Worm (Caenorhabditis elegans) whole organism, late embryonic: Measurements from ENCODE around the gene grl-1.

Experiments
- C08G9.2 ChIP-seq: sonication (generic microtip); optimal IDR thresholded peaks from 2 replicates; lab custom pipeline; 2016; ENCODE audit warnings: mild to moderate bottlenecking, missing genetic modification characterization, moderate library complexity, missing compliant biosample characterization
- C38D4.7 ChIP-seq: fragments of 200-800 bp; sonication (Bioruptor generic); optimal IDR thresholded peaks from 2 replicates; lab custom pipeline; 2018; ENCODE audit warnings: mild to moderate bottlenecking, missing genetic modification characterization, moderate library complexity, missing compliant biosample characterization
- F13H6.1 ChIP-seq: sonication (generic microtip); optimal IDR thresholded peaks from 2 replicates; lab custom pipeline; 2016; ENCODE audit warnings: missing genetic modification characterization, missing compliant biosample characterization
- K09A11.1 ChIP-seq: sonication (generic microtip); optimal IDR thresholded peaks from 2 replicates; lab custom pipeline; 2017; ENCODE audit warnings: antibody characterized with exemption, mild to moderate bottlenecking, missing genetic modification characterization, missing compliant biosample characterization; ENCODE audit not compliant: insufficient read depth
- T23F11.4 ChIP-seq: fragments of 200-800 bp; sonication (Bioruptor generic); optimal IDR thresholded peaks from 2 replicates; lab custom pipeline; 2018; ENCODE audit warnings: mild to moderate bottlenecking, missing genetic modification characterization, missing compliant biosample characterization
- ahr-1 ChIP-seq: sonication (generic microtip); optimal IDR thresholded peaks from 2 replicates; lab custom pipeline; 2016; ENCODE audit warnings: missing genetic modification characterization, missing compliant biosample characterization
- ama-1 ChIP-seq: fragments of 150-350 bp; optimal IDR thresholded peaks from 2 replicates; lab custom pipeline; 2014
- ceh-14 ChIP-seq: sonication (generic microtip); optimal IDR thresholded peaks from 2 replicates; lab custom pipeline; 2016; ENCODE audit warnings: missing genotype, missing genetic modification characterization, missing compliant biosample characterization
- ceh-19 ChIP-seq: fragments of 200-800 bp; sonication (Bioruptor generic); optimal IDR thresholded peaks from 2 replicates; lab custom pipeline; 2018; ENCODE audit warnings: mild to moderate bottlenecking, missing genetic modification characterization, missing compliant biosample characterization
- ceh-2 ChIP-seq: sonication (generic microtip); optimal IDR thresholded peaks from 2 replicates; lab custom pipeline; 2016; ENCODE audit warnings: missing genotype, missing genetic modification characterization, missing compliant biosample characterization
- ceh-30 ChIP-seq: fragments of 150-350 bp; optimal IDR thresholded peaks from 2 replicates; lab custom pipeline; 2014; ENCODE audit warnings: missing biosample characterization, missing genetic modification characterization
- ceh-31 ChIP-seq: sonication (generic microtip); optimal IDR thresholded peaks from 2 replicates; lab custom pipeline; 2016; ENCODE audit warnings: missing genetic modification characterization, missing compliant biosample characterization
- ceh-34 ChIP-seq: sonication (generic microtip); optimal IDR thresholded peaks from 2 replicates; lab custom pipeline; 2016; ENCODE audit warnings: mild to moderate bottlenecking, missing genetic modification characterization, missing compliant biosample characterization
- ceh-45 ChIP-seq: fragments of 200-800 bp; sonication (Bioruptor generic); IDR thresholded peaks from 2 replicates; pipeline ENCODE4 v1.3.6; 2022; ENCODE audit warnings: missing genetic modification reagents, missing genetic modification characterization, missing compliant biosample characterization
- ceh-6 ChIP-seq: fragments of 200-800 bp; sonication (Bioruptor generic); optimal IDR thresholded peaks from 2 replicates; lab custom pipeline; 2018; ENCODE audit warnings: mild to moderate bottlenecking, missing genetic modification characterization, missing compliant biosample characterization
- ceh-9 ChIP-seq: sonication (generic microtip); optimal IDR thresholded peaks from 2 replicates; lab custom pipeline; 2016; ENCODE audit warnings: mild to moderate bottlenecking, missing genetic modification characterization, inconsistent platforms, missing compliant biosample characterization
- dmd-4 ChIP-seq: sonication (generic microtip); optimal IDR thresholded peaks from 2 replicates; lab custom pipeline; 2016; ENCODE audit warnings: borderline replicate concordance, missing genetic modification characterization, missing compliant biosample characterization
- dve-1 ChIP-seq: sonication (generic microtip); optimal IDR thresholded peaks from 2 replicates; lab custom pipeline; 2017; ENCODE audit warnings: antibody characterized with exemption, mild to moderate bottlenecking, missing genetic modification characterization, missing compliant biosample characterization
- elt-2 ChIP-seq: sonication (generic microtip); optimal IDR thresholded peaks from 2 replicates; lab custom pipeline; 2016; ENCODE audit warnings: missing genetic modification reagents, missing genetic modification characterization, missing compliant biosample characterization
- ets-4 ChIP-seq: sonication (generic microtip); optimal IDR thresholded peaks from 2 replicates; lab custom pipeline; 2016; ENCODE audit warnings: missing genetic modification characterization, missing compliant biosample characterization
- fkh-10 ChIP-seq: fragments of 150-350 bp; optimal IDR thresholded peaks from 2 replicates; lab custom pipeline; 2014; ENCODE audit warnings: missing biosample characterization, missing genetic modification reagents, missing genetic modification characterization
- fkh-6 ChIP-seq: sonication (generic microtip); optimal IDR thresholded peaks from 2 replicates; lab custom pipeline; 2016; ENCODE audit warnings: missing genetic modification characterization, missing compliant biosample characterization
- gmeb-2 ChIP-seq: sonication (generic microtip); optimal IDR thresholded peaks from 2 replicates; lab custom pipeline; 2016; ENCODE audit warnings: missing genetic modification characterization, inconsistent platforms, missing compliant biosample characterization
- hlh-30 ChIP-seq: sonication (generic microtip); optimal IDR thresholded peaks from 2 replicates; lab custom pipeline; 2017; ENCODE audit warnings: antibody characterized with exemption, missing genetic modification characterization, missing compliant biosample characterization; ENCODE audit not compliant: insufficient read depth
- hlh-6 ChIP-seq: sonication (generic microtip); optimal IDR thresholded peaks from 2 replicates; lab custom pipeline; 2016; ENCODE audit warnings: missing genotype, missing genetic modification characterization, missing compliant biosample characterization
- lim-6 ChIP-seq: sonication (generic microtip); optimal IDR thresholded peaks from 2 replicates; lab custom pipeline; 2016; ENCODE audit warnings: missing genetic modification characterization, missing compliant biosample characterization
- madf-2 ChIP-seq: sonication (generic microtip); optimal IDR thresholded peaks from 2 replicates; lab custom pipeline; 2017; ENCODE audit warnings: missing genetic modification characterization, missing compliant biosample characterization
- mec-3 ChIP-seq: sonication (generic microtip); optimal IDR thresholded peaks from 2 replicates; lab custom pipeline; 2016; ENCODE audit warnings: borderline replicate concordance, missing genetic modification characterization, missing compliant biosample characterization
- nfya-1 ChIP-seq: sonication (generic microtip); optimal IDR thresholded peaks from 2 replicates; lab custom pipeline; 2017; ENCODE audit warnings: missing genetic modification characterization, mild to moderate bottlenecking, missing compliant biosample characterization, antibody characterized with exemption, moderate library complexity
- nhr-11 ChIP-seq: fragments of 150-350 bp; optimal IDR thresholded peaks from 2 replicates; lab custom pipeline; 2014; ENCODE audit warnings: missing biosample characterization, missing genetic modification characterization
- nhr-232 ChIP-seq: sonication (generic microtip); optimal IDR thresholded peaks from 2 replicates; lab custom pipeline; 2016; ENCODE audit warnings: missing genetic modification characterization, missing compliant biosample characterization
- npax-4 ChIP-seq: sonication (generic microtip); optimal IDR thresholded peaks from 2 replicates; lab custom pipeline; 2016; ENCODE audit warnings: missing genetic modification characterization, missing compliant biosample characterization
- odd-2 ChIP-seq: sonication (generic microtip); optimal IDR thresholded peaks from 2 replicates; lab custom pipeline; 2017; ENCODE audit warnings: antibody characterized with exemption, mild to moderate bottlenecking, missing genetic modification characterization, missing compliant biosample characterization
- pat-9 ChIP-seq: fragments of 200-800 bp; sonication (Bioruptor generic); optimal IDR thresholded peaks from 2 replicates; lab custom pipeline; 2018; ENCODE audit warnings: mild to moderate bottlenecking, missing genetic modification characterization, moderate library complexity, missing compliant biosample characterization
- pha-4 ChIP-seq: fragments of 150-350 bp; optimal IDR thresholded peaks from 2 replicates; lab custom pipeline; 2018; ENCODE audit warnings: missing biosample characterization, missing genetic modification reagents, missing genetic modification characterization
- pqm-1 ChIP-seq: sonication (generic microtip); optimal IDR thresholded peaks from 2 replicates; lab custom pipeline; 2016; ENCODE audit warnings: missing genetic modification characterization, missing compliant biosample characterization
- ref-2 ChIP-seq: sonication (generic microtip); optimal IDR thresholded peaks from 2 replicates; lab custom pipeline; 2016; ENCODE audit warnings: missing genetic modification characterization, missing compliant biosample characterization
- sdc-2 ChIP-seq: sonication (generic microtip); optimal IDR thresholded peaks from 2 replicates; lab custom pipeline; 2016; ENCODE audit warnings: missing genotype, missing genetic modification characterization, missing compliant biosample characterization
- sox-4 ChIP-seq: sonication (generic microtip); optimal IDR thresholded peaks from 2 replicates; lab custom pipeline; 2017; ENCODE audit warnings: mild to moderate bottlenecking, missing genetic modification characterization, inconsistent platforms, missing compliant biosample characterization
- tbx-2 ChIP-seq: sonication (generic microtip); optimal IDR thresholded peaks from 2 replicates; lab custom pipeline; 2016; ENCODE audit warnings: missing genetic modification characterization, missing compliant biosample characterization
- unc-3 ChIP-seq, 2 experiments: fragments of 200-800 bp in 1 of 2; sonication (Bioruptor generic) in 1 of 2; sonication (generic microtip) in 1 of 2; conservative IDR thresholded peaks in 1 of 2; optimal IDR thresholded peaks in 1 of 2; 2 replicates each; pipeline versions ENCODE4 v1.3.6 to Lab custom; 2016 to 2022; ENCODE audit warnings: missing compliant biosample characterization in 2 of 2, missing genetic modification characterization in 2 of 2, missing genetic modification reagents in 1 of 2
- unc-42 ChIP-seq: sonication (generic microtip); optimal IDR thresholded peaks from 2 replicates; lab custom pipeline; 2016; ENCODE audit warnings: missing genotype, missing genetic modification characterization, missing compliant biosample characterization
- unc-55 ChIP-seq: sonication (generic microtip); optimal IDR thresholded peaks from 2 replicates; lab custom pipeline; 2017; ENCODE audit warnings: missing biosample characterization, missing genetic modification reagents, missing genetic modification characterization
- unc-86 ChIP-seq: sonication (generic microtip); optimal IDR thresholded peaks from 2 replicates; lab custom pipeline; 2016; ENCODE audit warnings: missing genetic modification characterization, missing compliant biosample characterization
- ztf-16 ChIP-seq: sonication (generic microtip); optimal IDR thresholded peaks from 2 replicates; lab custom pipeline; 2017; ENCODE audit warnings: missing genetic modification characterization, missing compliant biosample characterization

The grl-1 gene

ce11 chrV:5509966-5510365 is 23.7 kb downstream of the grl-1 start:
- TF ChIP-seq ceh-45 (GFP tag; lab: Robert Waterston, UW), result no peak
- TF ChIP-seq dmd-4 (tag; lab: Kevin White, UChicago), result no peak
- no peak for TF ChIP-seq npax-4 (tag; lab: Kevin White, UChicago)
- no peak for TF ChIP-seq ceh-30 (tag; lab: Kevin White, UChicago)
- no peak for TF ChIP-seq C38D4.7 (GFP tag; lab: Kevin White, UChicago)
- no peak for TF ChIP-seq lim-6
- TF ChIP-seq ceh-6, result no peak
- TF ChIP-seq dve-1 (tag; lab: Kevin White, UChicago), result no peak
- TF ChIP-seq sox-4 (tag; lab: Kevin White, UChicago), result no peak

DNA sequence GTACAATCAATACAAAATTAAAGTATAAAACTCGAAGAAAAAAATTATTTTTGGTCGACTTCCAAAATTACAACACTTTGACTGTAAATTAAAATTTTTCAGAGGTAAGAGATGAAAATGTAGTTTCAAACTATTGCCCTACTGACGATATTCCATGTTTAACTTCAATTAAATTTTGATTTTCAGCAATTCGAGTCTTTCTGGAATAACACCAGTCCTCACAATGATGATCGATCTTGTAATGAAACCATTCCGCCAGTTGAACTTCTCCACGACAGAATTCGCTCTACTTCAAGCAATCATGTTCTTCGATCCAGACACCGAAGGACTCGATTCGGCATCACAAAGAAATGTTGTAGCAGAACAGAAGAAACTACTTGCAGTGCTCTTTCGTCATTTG is 24.5 kb downstream of the grl-1 start:
- TF ChIP-seq mec-3 (tag; lab: Kevin White, UChicago), result no peak
- TF ChIP-seq pat-9 (tag; lab: Kevin White, UChicago), result no peak
- TF ChIP-seq, all 69 proteins: peak for 0

DNA sequence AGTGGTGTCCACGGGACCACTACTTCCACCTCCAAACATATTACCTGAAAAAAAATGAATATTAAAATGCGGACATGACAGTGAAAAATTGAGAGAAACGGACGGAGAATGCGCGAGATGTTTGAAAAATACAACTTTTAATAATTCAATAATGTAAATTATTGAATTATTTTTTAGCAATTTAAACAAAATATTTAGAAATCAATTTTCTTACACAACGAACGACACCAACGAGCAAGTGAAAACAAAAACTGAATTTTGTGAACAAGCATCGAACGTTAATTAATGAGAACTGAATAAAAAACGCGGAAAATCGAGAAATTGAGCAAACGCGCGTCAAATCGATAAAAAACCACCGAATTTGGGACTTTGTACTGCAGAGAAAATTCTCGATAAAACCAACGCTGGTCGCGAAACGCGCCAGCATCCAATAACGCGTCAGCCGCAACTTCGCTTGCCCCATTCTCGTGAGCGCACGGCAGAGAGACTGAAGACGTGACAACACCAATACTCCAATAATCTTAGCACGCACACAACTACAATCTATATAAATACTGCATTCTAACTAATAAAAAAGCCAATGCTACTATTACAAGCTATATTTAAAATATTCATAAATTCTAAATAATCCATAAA is 28.7 kb downstream of the grl-1 start, which contains the start of the genes dnj-19 and nhr-47:
dnj-19 (minus strand) TSS at position 51 of the 636 bp plus-strand sequence.
nhr-47 (plus strand) TSS at position 447 of the 636 bp plus-strand sequence.
- no peak for TF ChIP-seq pha-4 (tag; lab: Kevin White, UChicago)
- TF ChIP-seq nhr-11 (tag; lab: Kevin White, UChicago), result no peak
- TF ChIP-seq ceh-34 (tag; lab: Kevin White, UChicago), result peak; percentile 83
- TF ChIP-seq ceh-14 (tag; lab: Kevin White, UChicago), result peak; percentile 80
- TF ChIP-seq nhr-232 (tag; lab: Kevin White, UChicago), result peak; percentile 29
- peak; percentile 16 for TF ChIP-seq sox-4 (tag; lab: Kevin White, UChicago)
- no peak for TF ChIP-seq npax-4 (tag; lab: Kevin White, UChicago)
- no peak for TF ChIP-seq ztf-16
- peak; percentile 29 for TF ChIP-seq ceh-2 (tag; lab: Kevin White, UChicago)
- TF ChIP-seq ceh-31 (tag; lab: Kevin White, UChicago), result peak; percentile 81
- peak; percentile 54; the same call in 1 of the 2 replicates for TF ChIP-seq unc-3 (GFP tag; conservative IDR thresholded peaks at IDR 0.05; lab: Robert Waterston, UW)
- TF ChIP-seq unc-3 (tag; optimal IDR thresholded peaks at IDR 0.05; lab: Kevin White, UChicago), result no peak
- TF ChIP-seq nfya-1, result peak; percentile 76
- no peak for TF ChIP-seq odd-2
- TF ChIP-seq pat-9 (tag; lab: Kevin White, UChicago), result peak; percentile 54
- peak; percentile 61 for TF ChIP-seq unc-86 (tag; lab: Kevin White, UChicago)
- TF ChIP-seq ahr-1, result no peak
- peak; percentile 38 for TF ChIP-seq F13H6.1
- TF ChIP-seq gmeb-2 (tag; lab: Kevin White, UChicago), result peak; percentile 50
- TF ChIP-seq pqm-1 (tag; lab: Kevin White, UChicago), result no peak
- TF ChIP-seq dve-1 (tag; lab: Kevin White, UChicago), result peak; percentile 7
- TF ChIP-seq ceh-6, result no peak
- TF ChIP-seq sdc-2 (tag; lab: Kevin White, UChicago), result peak; percentile 18
- peak; percentile 35 for TF ChIP-seq ceh-19 (GFP tag; lab: Kevin White, UChicago)
- TF ChIP-seq tbx-2 (tag; lab: Kevin White, UChicago), result peak; percentile 64
- peak; percentile 27 for TF ChIP-seq ets-4 (tag; lab: Kevin White, UChicago)
- peak; percentile 61 for TF ChIP-seq unc-55
- no peak for TF ChIP-seq ceh-9 (tag; lab: Kevin White, UChicago)
- TF ChIP-seq fkh-10 (GFP tag; lab: Kevin White, UChicago), result no peak
- TF ChIP-seq fkh-6 (tag; lab: Kevin White, UChicago), result no peak
- TF ChIP-seq madf-2 (tag; lab: Kevin White, UChicago), result peak; percentile 64
- peak; percentile 74 for TF ChIP-seq elt-2 (tag; lab: Kevin White, UChicago)
- peak; percentile 26 for TF ChIP-seq hlh-30 (tag; lab: Kevin White, UChicago)
- TF ChIP-seq hlh-6 (tag; lab: Kevin White, UChicago), result peak; percentile 1
- TF ChIP-seq unc-42 (tag; lab: Kevin White, UChicago), result peak; percentile 51
- TF ChIP-seq ref-2 (tag; lab: Kevin White, UChicago), result peak; percentile 48
- TF ChIP-seq lim-6, result no peak
- TF ChIP-seq dmd-4 (tag; lab: Kevin White, UChicago), result no peak
- TF ChIP-seq C08G9.2, result no peak
- TF ChIP-seq T23F11.4 (GFP tag; lab: Kevin White, UChicago), result peak; percentile 61
- peak; percentile 32; the same call in 1 of the 2 replicates for TF ChIP-seq ceh-45 (GFP tag; lab: Robert Waterston, UW)
- TF ChIP-seq K09A11.1 (tag; lab: Kevin White, UChicago), result peak; percentile 37
- no peak for TF ChIP-seq mec-3 (tag; lab: Kevin White, UChicago)
- TF ChIP-seq ama-1 (lab: Kevin White, UChicago), result no peak
